Fruit fly (Drosophila melanogaster) whole organism, pupa: ENCODE measurements around the gene f-cup.

Experiments
- CG34367 ChIP-seq: fragments of 200-800 bp; sonication (Bioruptor generic); optimal IDR thresholded peaks from 2 replicates; lab custom pipeline; 2018; ENCODE audit warnings: missing biosample characterization, mild to moderate bottlenecking, missing genetic modification characterization
- CG8159 ChIP-seq: fragments of 200-800 bp; sonication (Bioruptor generic); optimal IDR thresholded peaks from 3 replicates; lab custom pipeline; 2018; ENCODE audit warnings: missing biosample characterization, mild to moderate bottlenecking, missing genetic modification characterization, moderate library complexity

DNA sequence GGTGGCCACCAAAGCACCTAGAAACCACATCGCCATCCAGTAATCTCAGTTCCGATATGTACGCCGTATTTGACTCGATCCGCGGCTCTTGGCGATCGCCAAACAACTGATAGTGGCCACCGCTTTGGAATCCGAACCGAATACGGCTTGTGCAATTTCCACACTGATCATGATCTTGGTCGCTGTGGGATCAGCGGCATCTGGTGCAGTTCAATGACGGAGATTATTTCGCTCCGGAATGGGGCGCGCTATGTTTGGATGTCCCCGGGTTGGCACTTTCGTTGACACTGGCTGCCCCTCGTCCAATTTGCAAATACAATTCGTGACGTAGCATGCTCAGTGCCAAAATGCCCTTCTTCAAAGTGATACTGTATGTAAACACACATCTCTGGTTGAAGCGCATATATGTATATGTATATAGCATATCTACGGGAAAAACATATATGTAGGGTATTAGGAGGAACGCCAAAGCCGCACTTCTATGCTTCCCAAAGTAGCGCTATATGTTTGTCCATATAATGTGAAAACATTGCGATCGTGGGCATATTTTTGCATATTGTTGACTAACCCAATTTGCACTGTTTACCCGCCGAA lies 4.8 kb upstream of the f-cup start, which contains the start of gene Adgf-D:
- no peak for TF ChIP-seq CG34367 (tag; lab: Kevin White, UChicago)
- TF ChIP-seq CG8159 (tag; lab: Kevin White, UChicago) = no peak
